Worm (Caenorhabditis elegans) whole organism, L2 larva: ENCODE data around the gene ilys-3.

ENCODE experiments used
- alr-1 ChIP-seq: fragments of 150-350 bp; optimal IDR thresholded peaks from 2 replicates; lab custom pipeline; 2014; ENCODE audit warnings: missing biosample characterization, missing genetic modification characterization
- aly-2 ChIP-seq: fragments of 150-350 bp; optimal IDR thresholded peaks from 2 replicates; lab custom pipeline; 2014; ENCODE audit warnings: missing biosample characterization, missing genetic modification characterization
- ceh-82 ChIP-seq: fragments of 150-350 bp; optimal IDR thresholded peaks from 2 replicates; lab custom pipeline; 2014; ENCODE audit warnings: missing biosample characterization, missing genetic modification characterization
- egl-27 ChIP-seq: sonication (generic microtip); optimal IDR thresholded peaks from 3 replicates; lab custom pipeline; 2017; ENCODE audit warnings: missing biosample characterization, missing genetic modification reagents, missing genetic modification characterization
- elt-1 ChIP-seq: fragments of 150-350 bp; optimal IDR thresholded peaks from 2 replicates; lab custom pipeline; 2014; ENCODE audit warnings: missing biosample characterization, missing genetic modification characterization
- elt-3 ChIP-seq: sonication (generic microtip); optimal IDR thresholded peaks from 2 replicates; lab custom pipeline; 2017; ENCODE audit warnings: missing biosample characterization, missing genetic modification characterization
- lin-13 ChIP-seq: fragments of 150-350 bp; optimal IDR thresholded peaks from 2 replicates; lab custom pipeline; 2014; ENCODE audit warnings: missing biosample characterization, missing genetic modification reagents, missing genetic modification characterization
- lin-39 ChIP-seq: fragments of 150-350 bp; optimal IDR thresholded peaks from 2 replicates; lab custom pipeline; 2014; ENCODE audit warnings: missing biosample characterization, missing genetic modification reagents, missing genetic modification characterization
- mdl-1 ChIP-seq, 2 experiments: fragments of 150-350 bp in 1 of 2; sonication (generic microtip) in 1 of 2; optimal IDR thresholded peaks; 2 replicates each; lab custom pipeline; 2017; ENCODE audit warnings: missing biosample characterization in 2 of 2, missing genetic modification characterization in 2 of 2
- skn-1 ChIP-seq: sonication (generic microtip); optimal IDR thresholded peaks from 2 replicates; lab custom pipeline; 2017; ENCODE audit warnings: missing biosample characterization, missing genetic modification characterization
- snpc-4 ChIP-seq: fragments of 150-350 bp; optimal IDR thresholded peaks from 2 replicates; lab custom pipeline; 2014; ENCODE audit warnings: missing biosample characterization, missing genetic modification characterization
- unc-39 ChIP-seq: fragments of 150-350 bp; optimal IDR thresholded peaks from 2 replicates; lab custom pipeline; 2014; ENCODE audit warnings: missing biosample characterization, missing genetic modification characterization
- unc-62 ChIP-seq: fragments of 150-350 bp; optimal IDR thresholded peaks from 2 replicates; lab custom pipeline; 2014; ENCODE audit warnings: missing biosample characterization, missing genetic modification reagents, missing genetic modification characterization

DNA sequence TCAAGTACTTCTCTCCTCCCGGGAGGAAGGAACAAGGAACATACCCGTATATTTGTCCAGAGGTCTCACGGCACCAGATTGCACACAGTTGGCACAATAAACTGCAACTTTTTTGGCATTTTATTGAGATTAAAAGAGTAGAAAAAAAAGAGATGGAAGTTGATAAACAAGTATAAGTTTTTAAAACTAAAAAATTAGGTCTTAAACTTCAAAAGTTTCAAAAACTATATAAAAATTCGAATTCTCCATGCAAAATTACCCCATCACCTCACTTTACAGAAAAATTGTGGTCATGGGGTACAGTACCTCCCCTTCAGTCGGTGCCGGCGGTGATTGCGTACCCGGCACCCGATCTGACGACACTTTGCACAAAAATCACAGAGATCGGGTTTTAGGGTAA is 13.0 kb upstream of the ilys-3 start, which contains the start of gene C45G7.13:
- TF ChIP-seq skn-1 (tag; lab: Kevin White, UChicago) (no peak), snpc-4 (tag; lab: Kevin White, UChicago) (no peak), lin-13 (GFP tag; lab: Kevin White, UChicago) (no peak), unc-62 (no peak), elt-1 (tag; lab: Kevin White, UChicago) (no peak), elt-3 (tag; lab: Kevin White, UChicago) (no peak), ceh-82 (tag; lab: Kevin White, UChicago) (no peak), alr-1 (tag; lab: Kevin White, UChicago) (no peak), aly-2 (tag; lab: Kevin White, UChicago) (no peak), unc-39 (tag; lab: Kevin White, UChicago) (no peak), mdl-1 (tag; optimal IDR thresholded peaks at IDR 0.05; lab: Kevin White, UChicago) (no peak), egl-27 (tag; lab: Kevin White, UChicago) (no peak), lin-39 (tag; lab: Kevin White, UChicago) (no peak)
